Fruit fly (Drosophila melanogaster): ENCODE data around the gene CG2694.

CG2694 gene

dm6 chrX:2685580-2685979 lies 28.3 kb upstream of the CG2694 start, which contains the start of gene per:
Gene per (plus strand): TSS chrX:2685580.
- no peak for TF ChIP-seq bab1 (GFP tag; optimal IDR thresholded peaks at IDR 0.05)
- TF ChIP-seq kay (GFP tag; ENCODE audit: borderline replicate concordance): no peak
- TF ChIP-seq Hr96 (GFP tag; optimal IDR thresholded peaks at IDR 0.05): no peak
- no peak for TF ChIP-seq pad (GFP tag; optimal IDR thresholded peaks at IDR 0.05)
- no peak for TF ChIP-seq CG7045 (GFP tag; optimal IDR thresholded peaks at IDR 0.05)
- no peak for TF ChIP-seq CG7101 (tag; optimal IDR thresholded peaks at IDR 0.05)
- no peak for TF ChIP-seq CG33017 (tag; optimal IDR thresholded peaks at IDR 0.05)
- TF ChIP-seq CG1620 (GFP tag; optimal IDR thresholded peaks at IDR 0.05): no peak
- TF ChIP-seq Clk (GFP tag; optimal IDR thresholded peaks at IDR 0.05): no peak
- peak; percentile 61 for TF ChIP-seq ovo (GFP tag; optimal IDR thresholded peaks at IDR 0.05)
- TF ChIP-seq toe (GFP tag; optimal IDR thresholded peaks at IDR 0.05): no peak
- TF ChIP-seq cnc (optimal IDR thresholded peaks at IDR 0.05): no peak
- no peak for TF ChIP-seq CG12768 (GFP tag; optimal IDR thresholded peaks at IDR 0.05)
- TF ChIP-seq CG14711 (tag; optimal IDR thresholded peaks at IDR 0.05): no peak
- TF ChIP-seq CG11617 (GFP tag; optimal IDR thresholded peaks at IDR 0.05): no peak
- TF ChIP-seq Mnt (GFP tag; optimal IDR thresholded peaks at IDR 0.05): peak; percentile 58
- TF ChIP-seq tj (GFP tag; optimal IDR thresholded peaks at IDR 0.05): peak; percentile 30
- TF ChIP-seq cic (GFP tag; optimal IDR thresholded peaks at IDR 0.05): no peak
- TF ChIP-seq CG5204 (GFP tag; optimal IDR thresholded peaks at IDR 0.05): no peak
- TF ChIP-seq Crg-1 (GFP tag; optimal IDR thresholded peaks at IDR 0.05): no peak

dm6 chrX:2686930-2687329 lies 26.9 kb upstream of the CG2694 start:
- peak; percentile 96 for TF ChIP-seq tj (GFP tag; optimal IDR thresholded peaks at IDR 0.05)
- TF ChIP-seq CG7101 (tag; optimal IDR thresholded peaks at IDR 0.05): peak; percentile 29
- no peak for TF ChIP-seq Crg-1 (GFP tag; optimal IDR thresholded peaks at IDR 0.05)

dm6 chrX:2690376-2690775 lies 23.5 kb upstream of the CG2694 start:
- TF ChIP-seq bab1 (GFP tag; optimal IDR thresholded peaks at IDR 0.05): no peak
- no peak for TF ChIP-seq pad (GFP tag; optimal IDR thresholded peaks at IDR 0.05)
- no peak for TF ChIP-seq toe (GFP tag; optimal IDR thresholded peaks at IDR 0.05)
- TF ChIP-seq CG1620 (GFP tag; optimal IDR thresholded peaks at IDR 0.05): no peak
- no peak for TF ChIP-seq CG12768 (GFP tag; optimal IDR thresholded peaks at IDR 0.05)
- TF ChIP-seq kay (GFP tag; ENCODE audit: borderline replicate concordance): no peak
- TF ChIP-seq CG7045 (GFP tag; optimal IDR thresholded peaks at IDR 0.05): no peak
- no peak for TF ChIP-seq Clk (GFP tag; optimal IDR thresholded peaks at IDR 0.05)
- TF ChIP-seq CG11617 (GFP tag; optimal IDR thresholded peaks at IDR 0.05): no peak
- TF ChIP-seq Hr96 (GFP tag; optimal IDR thresholded peaks at IDR 0.05): no peak
- no peak for TF ChIP-seq cic (GFP tag; optimal IDR thresholded peaks at IDR 0.05)
- TF ChIP-seq cnc (optimal IDR thresholded peaks at IDR 0.05): no peak
- no peak for TF ChIP-seq tj (GFP tag; optimal IDR thresholded peaks at IDR 0.05)
- no peak for TF ChIP-seq Mnt (GFP tag; optimal IDR thresholded peaks at IDR 0.05)
- TF ChIP-seq CG5204 (GFP tag; optimal IDR thresholded peaks at IDR 0.05): no peak
- TF ChIP-seq ovo (GFP tag; optimal IDR thresholded peaks at IDR 0.05): no peak

- no peak for TF ChIP-seq tj (GFP tag; optimal IDR thresholded peaks at IDR 0.05)
- no peak for TF ChIP-seq CG11617 (GFP tag; optimal IDR thresholded peaks at IDR 0.05)
- no peak for TF ChIP-seq toe (GFP tag; optimal IDR thresholded peaks at IDR 0.05)
- TF ChIP-seq CG12768 (GFP tag; optimal IDR thresholded peaks at IDR 0.05): no peak
- TF ChIP-seq pad (GFP tag; optimal IDR thresholded peaks at IDR 0.05): no peak
- TF ChIP-seq cnc (optimal IDR thresholded peaks at IDR 0.05): no peak
- TF ChIP-seq Mnt (GFP tag; optimal IDR thresholded peaks at IDR 0.05): no peak
- no peak for TF ChIP-seq Hr96 (GFP tag; optimal IDR thresholded peaks at IDR 0.05)
Observed at dm6 chrX:2693786-2694185, 20.1 kb upstream of the CG2694 start, which contains the start of gene dyw. Gene dyw (minus strand): TSS chrX:2693886.

dm6 chrX:2698064-2698894 lies 15.6 kb upstream of the CG2694 start, which contains the start of the genes Spg7 and Lint-O:
Gene Spg7 (minus strand): TSS chrX:2698211.
Gene Lint-O (plus strand): TSS chrX:2698701.
- TF ChIP-seq tj (GFP tag; optimal IDR thresholded peaks at IDR 0.05) (peak; percentile 46), CG11617 (GFP tag; optimal IDR thresholded peaks at IDR 0.05) (no peak), pad (GFP tag; optimal IDR thresholded peaks at IDR 0.05) (no peak)

dm6 chrX:2703693-2704092 lies 10.2 kb upstream of the CG2694 start, which contains the start of gene Ugalt:
Gene Ugalt (minus strand): TSS chrX:2703852.
- TF ChIP-seq ovo (GFP tag; optimal IDR thresholded peaks at IDR 0.05) (peak; percentile 100), cnc (optimal IDR thresholded peaks at IDR 0.05) (no peak), kay (GFP tag; ENCODE audit: borderline replicate concordance) (no peak), Clk (GFP tag; optimal IDR thresholded peaks at IDR 0.05) (peak; percentile 100), toe (GFP tag; optimal IDR thresholded peaks at IDR 0.05) (peak; percentile 100), tj (GFP tag; optimal IDR thresholded peaks at IDR 0.05) (peak; percentile 99), bab1 (GFP tag; optimal IDR thresholded peaks at IDR 0.05) (peak; percentile 100), pad (GFP tag; optimal IDR thresholded peaks at IDR 0.05) (peak; percentile 99), CG33017 (tag; optimal IDR thresholded peaks at IDR 0.05) (peak; percentile 100), cic (GFP tag; optimal IDR thresholded peaks at IDR 0.05) (peak; percentile 98), CG11617 (GFP tag; optimal IDR thresholded peaks at IDR 0.05) (peak; percentile 100), Crg-1 (GFP tag; optimal IDR thresholded peaks at IDR 0.05) (peak; percentile 100), Mnt (GFP tag; optimal IDR thresholded peaks at IDR 0.05) (peak; percentile 100), CG12768 (GFP tag; optimal IDR thresholded peaks at IDR 0.05) (peak; percentile 100), Hr96 (GFP tag; optimal IDR thresholded peaks at IDR 0.05) (peak; percentile 100), CG7101 (tag; optimal IDR thresholded peaks at IDR 0.05) (peak; percentile 100), CG1620 (GFP tag; optimal IDR thresholded peaks at IDR 0.05) (peak; percentile 100), CG7045 (GFP tag; optimal IDR thresholded peaks at IDR 0.05) (peak; percentile 100), CG5204 (GFP tag; optimal IDR thresholded peaks at IDR 0.05) (peak; percentile 100), CG14711 (tag; optimal IDR thresholded peaks at IDR 0.05) (peak; percentile 100)
